Worm (Caenorhabditis elegans): ENCODE measurements around the gene F21C10.6.
"Not testable (repeated sequence)": the region's sequence is repeated elsewhere in the genome, so short reads cannot be mapped to it uniquely, and the experiment has no call there.

DNA sequence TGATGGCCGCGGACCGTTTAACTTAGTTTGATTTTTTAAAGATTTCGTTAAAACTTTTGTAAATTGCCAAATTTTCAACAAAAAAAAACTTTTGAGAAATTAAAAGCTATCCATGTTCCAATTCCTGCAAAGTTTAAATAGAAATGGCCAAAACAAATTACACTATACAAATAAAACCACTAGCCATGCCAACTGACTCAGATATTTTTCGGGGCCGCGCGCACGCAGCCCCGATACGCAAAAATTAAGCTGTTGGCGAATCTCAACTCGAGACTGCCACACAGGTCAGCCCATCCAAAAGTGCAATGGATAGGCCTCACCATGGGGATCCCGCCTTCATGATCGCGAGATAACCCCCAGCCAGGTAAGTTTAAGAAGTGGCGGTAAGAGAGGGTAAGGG, 37.6 kb upstream of the F21C10.6 start:
- TF ChIP-seq hlh-26 (GFP tag; conservative IDR thresholded peaks at IDR 0.05); zim-3 (tag; optimal IDR thresholded peaks at IDR 0.05); Y67H2A.10 (GFP tag; conservative IDR thresholded peaks at IDR 0.05); F22D6.2 (tag; optimal IDR thresholded peaks at IDR 0.05); F37B4.10 (GFP tag; IDR thresholded peaks at IDR 0.05); mes-4 (tag; optimal IDR thresholded peaks at IDR 0.05): not testable (repeated sequence)
- TF ChIP-seq ceh-100 (GFP tag; IDR thresholded peaks at IDR 0.05), result 0 out of 2 replicates have a peak, but pooled peaks have one; percentile 21
